Fruit fly (Drosophila melanogaster) whole organism, embryonic: Measurements from ENCODE around the gene CG31997.
A peak's percentile ranks its signal among the peaks of the same experiment; 100 is the strongest.

Experiments
- Atf-2 ChIP-seq: fragments of 200-800 bp; sonication (Bioruptor generic); optimal IDR thresholded peaks from 2 replicates; lab custom pipeline; 2016; ENCODE audit warnings: missing biosample characterization, missing genetic modification characterization
- Awh ChIP-seq: fragments of 200-800 bp; sonication (Bioruptor generic); IDR thresholded peaks from 2 replicates; pipeline ENCODE4, ENCODE4 v1.3.6; 2022; ENCODE audit warnings: missing biosample characterization, missing genetic modification characterization
- C15 ChIP-seq: fragments of 200-800 bp; sonication (Bioruptor generic); IDR thresholded peaks from 3 replicates; pipeline ENCODE4 v1.3.6; 2022; ENCODE audit warnings: missing biosample characterization, missing genetic modification characterization
- CG10209 ChIP-seq: fragments of 200-800 bp; sonication (Bioruptor generic); optimal IDR thresholded peaks from 3 replicates; lab custom pipeline; 2017; ENCODE audit warnings: missing biosample characterization, mild to moderate bottlenecking, missing genetic modification characterization, missing genetic modification reagents
- CG10366 ChIP-seq: fragments of 200-800 bp; sonication (Bioruptor generic); IDR thresholded peaks from 2 replicates; pipeline ENCODE4 v1.3.6; 2022; ENCODE audit warnings: missing biosample characterization, missing genetic modification characterization
- CG10979 ChIP-seq: fragments of 200-800 bp; sonication (Bioruptor generic); optimal IDR thresholded peaks from 2 replicates; lab custom pipeline; 2018; ENCODE audit warnings: missing biosample characterization, mild to moderate bottlenecking, missing genetic modification characterization, moderate library complexity
- CG11456 ChIP-seq: fragments of 200-800 bp; sonication (Bioruptor generic); IDR thresholded peaks from 3 replicates; pipeline ENCODE4 v1.3.6; 2022; ENCODE audit warnings: missing biosample characterization, missing genetic modification characterization
- CG12391 ChIP-seq: fragments of 200-800 bp; sonication (Bioruptor generic); optimal IDR thresholded peaks from 3 replicates; lab custom pipeline; 2018; ENCODE audit warnings: missing biosample characterization, mild to moderate bottlenecking, missing genetic modification characterization, moderate library complexity
- CG12769 ChIP-seq: fragments of 200-800 bp; sonication (Bioruptor generic); optimal IDR thresholded peaks from 2 replicates; lab custom pipeline; 2019; ENCODE audit warnings: missing biosample characterization, mild to moderate bottlenecking, missing genetic modification characterization, moderate library complexity
- CG2120 ChIP-seq: fragments of 200-800 bp; sonication (Bioruptor generic); optimal IDR thresholded peaks from 3 replicates; lab custom pipeline; 2016; ENCODE audit warnings: missing biosample characterization, missing genetic modification characterization
- CG30020 ChIP-seq: fragments of 200-800 bp; optimal IDR thresholded peaks from 2 replicates; lab custom pipeline; 2019; ENCODE audit warnings: missing biosample characterization, mild to moderate bottlenecking, missing genetic modification characterization, moderate library complexity
- CG30431 ChIP-seq: fragments of 200-800 bp; sonication (Bioruptor generic); optimal IDR thresholded peaks from 2 replicates; lab custom pipeline; 2017; ENCODE audit warnings: missing biosample characterization, missing genetic modification characterization
- CG33557 ChIP-seq: fragments of 200-800 bp; sonication (Bioruptor generic); optimal IDR thresholded peaks from 2 replicates; lab custom pipeline; 2019; ENCODE audit warnings: missing biosample characterization, mild to moderate bottlenecking, missing genetic modification characterization, moderate library complexity
- CG34376 ChIP-seq: fragments of 200-800 bp; sonication (Bioruptor generic); optimal IDR thresholded peaks from 2 replicates; lab custom pipeline; 2018; ENCODE audit warnings: missing biosample characterization, mild to moderate bottlenecking, missing genetic modification characterization
- CG34422 ChIP-seq: fragments of 200-800 bp; sonication (Bioruptor generic); IDR thresholded peaks from 3 replicates; pipeline ENCODE4 v1.3.6; 2022; ENCODE audit warnings: missing biosample characterization, missing genetic modification characterization
- CG43689 ChIP-seq: fragments of 200-800 bp; sonication (Bioruptor generic); IDR thresholded peaks from 2 replicates; pipeline ENCODE4 v1.3.6; 2022; ENCODE audit warnings: missing biosample characterization, missing genetic modification characterization
- CG6272 ChIP-seq: fragments of 200-800 bp; sonication (Bioruptor generic); IDR thresholded peaks from 2 replicates; pipeline ENCODE4 v1.3.6; 2022; ENCODE audit warnings: missing biosample characterization, missing genetic modification characterization
- CG6813 ChIP-seq: fragments of 200-800 bp; sonication (Bioruptor generic); optimal IDR thresholded peaks from 2 replicates; lab custom pipeline; 2017; ENCODE audit warnings: missing biosample characterization, missing genetic modification characterization, mild to moderate bottlenecking, moderate library complexity, missing genetic modification reagents
- CG8944 ChIP-seq: fragments of 200-800 bp; sonication (Bioruptor generic); optimal IDR thresholded peaks from 3 replicates; lab custom pipeline; 2016; ENCODE audit warnings: missing biosample characterization, missing genetic modification characterization
- CG9215 ChIP-seq: fragments of 200-800 bp; sonication (Bioruptor generic); IDR thresholded peaks from 2 replicates; pipeline ENCODE4 v1.3.6; 2022; ENCODE audit warnings: missing biosample characterization, missing genetic modification characterization
- CkIIα-i1 ChIP-seq: fragments of 200-800 bp; sonication (Bioruptor generic); IDR thresholded peaks from 2 replicates; pipeline ENCODE4 v1.3.6; 2022; ENCODE audit warnings: missing biosample characterization, missing genetic modification characterization
- Drgx ChIP-seq: fragments of 200-800 bp; sonication (Bioruptor generic); IDR thresholded peaks from 2 replicates; pipeline ENCODE4 v1.3.6; 2022; ENCODE audit warnings: missing biosample characterization, missing genetic modification characterization
- ERR ChIP-seq: fragments of 200-800 bp; sonication (Bioruptor generic); optimal IDR thresholded peaks from 2 replicates; lab custom pipeline; 2016; ENCODE audit warnings: missing biosample characterization, missing genetic modification characterization
- Eip74EF ChIP-seq, 2 experiments: fragments of 200-800 bp in 1 of 2; fragments of >200 bp in 1 of 2; sonication (Bioruptor generic) in 1 of 2; optimal IDR thresholded peaks; 2 replicates each; lab custom pipeline; 2017 to 2019; ENCODE audit warnings: missing biosample characterization in 2 of 2, missing genetic modification characterization in 2 of 2, mild to moderate bottlenecking in 1 of 2, moderate library complexity in 1 of 2
- Elba2 ChIP-seq: fragments of 200-800 bp; sonication (Bioruptor generic); optimal IDR thresholded peaks from 3 replicates; lab custom pipeline; 2016; ENCODE audit warnings: missing biosample characterization, missing genetic modification characterization
- H15 ChIP-seq: fragments of 200-800 bp; sonication (Bioruptor generic); IDR thresholded peaks from 3 replicates; pipeline ENCODE4 v1.3.6; 2022; ENCODE audit warnings: missing biosample characterization, missing genetic modification characterization
- HHEX ChIP-seq: fragments of 200-800 bp; sonication (Bioruptor generic); optimal IDR thresholded peaks from 3 replicates; lab custom pipeline; 2017; ENCODE audit warnings: missing biosample characterization, mild to moderate bottlenecking, missing genetic modification characterization, missing genetic modification reagents
- Hr51 ChIP-seq, 2 experiments: fragments of 200-800 bp; sonication (Bioruptor generic); optimal IDR thresholded peaks; 2 replicates in 1 of 2; 3 replicates in 1 of 2; lab custom pipeline; 2016 to 2018; ENCODE audit warnings: missing biosample characterization in 2 of 2, missing genetic modification characterization in 2 of 2, mild to moderate bottlenecking in 1 of 2, moderate library complexity in 1 of 2
- Mad ChIP-seq: fragments of 200-800 bp; sonication (Bioruptor generic); optimal IDR thresholded peaks from 2 replicates; lab custom pipeline; 2016; ENCODE audit warnings: missing biosample characterization, missing genetic modification characterization
- NC2α ChIP-seq: fragments of 200-800 bp; sonication (Bioruptor generic); optimal IDR thresholded peaks from 2 replicates; lab custom pipeline; 2016; ENCODE audit warnings: missing biosample characterization, missing genetic modification characterization
- PHDP ChIP-seq: fragments of 200-800 bp; sonication (Bioruptor generic); optimal IDR thresholded peaks from 3 replicates; lab custom pipeline; 2018; ENCODE audit warnings: missing biosample characterization, mild to moderate bottlenecking, missing genetic modification characterization, moderate library complexity
- al ChIP-seq: fragments of 200-800 bp; sonication (Bioruptor generic); IDR thresholded peaks from 2 replicates; pipeline ENCODE4 v1.3.6; 2022; ENCODE audit warnings: missing biosample characterization, missing genetic modification characterization
- bbx ChIP-seq: fragments of 200-800 bp; sonication (Bioruptor generic); IDR thresholded peaks from 2 replicates; pipeline ENCODE4 v1.3.6; 2022; ENCODE audit warnings: missing biosample characterization, missing genetic modification characterization; ENCODE audit not compliant: partially characterized antibody
- bowl ChIP-seq: fragments of 200-800 bp; sonication (Bioruptor generic); IDR thresholded peaks from 2 replicates; pipeline ENCODE4 v1.3.6; 2022; ENCODE audit warnings: missing biosample characterization, missing genetic modification characterization
- dimm ChIP-seq: fragments of 200-800 bp; sonication (Bioruptor generic); IDR thresholded peaks from 2 replicates; pipeline ENCODE4 v1.3.6; 2022; ENCODE audit warnings: missing biosample characterization, missing genetic modification characterization
- eve ChIP-seq, 2 experiments: fragments of >200 bp; optimal IDR thresholded peaks; 2 replicates each; lab custom pipeline; 2017; ENCODE audit warnings: missing biosample characterization in 2 of 2, missing genetic modification characterization in 2 of 2
- gce ChIP-seq: fragments of 200-800 bp; sonication (Bioruptor generic); IDR thresholded peaks from 3 replicates; pipeline ENCODE4 v1.3.6; 2022; ENCODE audit warnings: missing biosample characterization, missing genetic modification characterization
- grn ChIP-seq: fragments of 200-800 bp; sonication (Bioruptor generic); optimal IDR thresholded peaks from 3 replicates; lab custom pipeline; 2017; ENCODE audit warnings: missing biosample characterization, missing genetic modification characterization
- lbe ChIP-seq: fragments of 200-800 bp; sonication (Bioruptor generic); optimal IDR thresholded peaks from 2 replicates; lab custom pipeline; 2016; ENCODE audit warnings: missing biosample characterization, mild to moderate bottlenecking, missing genetic modification characterization
- lola ChIP-seq, 3 experiments: fragments of >200 bp in 2 of 3; fragments of 200-800 bp in 1 of 3; sonication (Bioruptor generic) in 1 of 3; optimal IDR thresholded peaks; 2 replicates each; lab custom pipeline; 2017 to 2019; ENCODE audit warnings: missing biosample characterization in 3 of 3, missing genetic modification characterization in 3 of 3, mild to moderate bottlenecking in 1 of 3, moderate library complexity in 1 of 3
- nerfin-2 ChIP-seq: fragments of 200-800 bp; sonication (Bioruptor generic); IDR thresholded peaks from 2 replicates; pipeline ENCODE4 v1.3.6; 2022; ENCODE audit warnings: missing biosample characterization, missing genetic modification characterization; ENCODE audit not compliant: partially characterized antibody
- ranshi ChIP-seq: fragments of 200-800 bp; sonication (Bioruptor generic); IDR thresholded peaks from 2 replicates; pipeline ENCODE4 v1.3.6; 2022; ENCODE audit warnings: missing biosample characterization, missing genetic modification characterization
- rib ChIP-seq: fragments of 200-800 bp; sonication (Bioruptor generic); IDR thresholded peaks from 2 replicates; pipeline ENCODE4 v1.3.6; 2022; ENCODE audit warnings: missing biosample characterization, missing genetic modification characterization
- row ChIP-seq: fragments of 200-800 bp; sonication (Bioruptor generic); IDR thresholded peaks from 3 replicates; pipeline ENCODE4 v1.3.6; 2022; ENCODE audit warnings: missing biosample characterization, missing genetic modification characterization
- ssp ChIP-seq: fragments of 200-800 bp; sonication (Bioruptor generic); IDR thresholded peaks from 2 replicates; pipeline ENCODE4 v1.3.6; 2022; ENCODE audit warnings: missing biosample characterization, missing genetic modification characterization
- tio ChIP-seq: fragments of 200-800 bp; sonication (Bioruptor generic); optimal IDR thresholded peaks from 2 replicates; lab custom pipeline; 2017; ENCODE audit warnings: missing biosample characterization, missing genetic modification characterization, inconsistent platforms
- tna ChIP-seq: fragments of 200-800 bp; sonication (Bioruptor generic); IDR thresholded peaks from 2 replicates; pipeline ENCODE4 v1.3.6; 2022; ENCODE audit warnings: missing biosample characterization, missing genetic modification characterization; ENCODE audit not compliant: partially characterized antibody
- trem ChIP-seq: fragments of 200-800 bp; optimal IDR thresholded peaks from 3 replicates; lab custom pipeline; 2019; ENCODE audit warnings: missing biosample characterization, mild to moderate bottlenecking, missing genetic modification characterization, moderate library complexity
- trh ChIP-seq: fragments of 200-800 bp; sonication (Bioruptor generic); optimal IDR thresholded peaks from 2 replicates; lab custom pipeline; 2016; ENCODE audit warnings: missing biosample characterization, missing genetic modification characterization
- zen ChIP-seq: fragments of 200-800 bp; sonication (Bioruptor generic); optimal IDR thresholded peaks from 3 replicates; lab custom pipeline; 2018; ENCODE audit warnings: missing biosample characterization, mild to moderate bottlenecking, missing genetic modification characterization, moderate library complexity

CG31997 gene

dm6 chr4:179062-179919 is 23.4 kb upstream of the CG31997 start, which contains the start of gene Arl4:
TSS of gene Arl4 (minus strand) at chr4:179389.
- TF ChIP-seq ranshi (GFP tag; lab: Robert Waterston, UW) = no peak
- TF ChIP-seq bowl (GFP tag; lab: Robert Waterston, UW) = no peak
- no peak for TF ChIP-seq gce
- no peak for TF ChIP-seq NC2α (GFP tag; lab: Kevin White, UChicago)
- TF ChIP-seq CG12391 (tag; lab: Kevin White, UChicago) = no peak
- TF ChIP-seq CG43689 (GFP tag; lab: Robert Waterston, UW) = no peak
- no peak for TF ChIP-seq Elba2
- TF ChIP-seq rib (GFP tag; lab: Robert Waterston, UW) = no peak
- no peak for TF ChIP-seq trem (tag; lab: Kevin White, UChicago)
- TF ChIP-seq ERR (GFP tag; lab: Kevin White, UChicago) = no peak
- TF ChIP-seq tio (GFP tag; lab: Kevin White, UChicago) = no peak
- TF ChIP-seq CG34376 = no peak
- TF ChIP-seq zen (tag; lab: Kevin White, UChicago) = peak; percentile 48
- TF ChIP-seq grn (GFP tag; lab: Kevin White, UChicago) = no peak
- no peak for TF ChIP-seq CG30431 (GFP tag; lab: Kevin White, UChicago)
- no peak for TF ChIP-seq Hr51 (GFP tag; optimal IDR thresholded peaks at IDR 0.05; lab: Kevin White, UChicago)
- no peak for TF ChIP-seq CG6813
- TF ChIP-seq CG6272 = no peak
- TF ChIP-seq CG30020 (tag; lab: Kevin White, UChicago) = peak; percentile 97
- no peak for TF ChIP-seq bbx (GFP tag; lab: Robert Waterston, UW)
- no peak for TF ChIP-seq CG9215
- peak in 1 of 3 experiments; percentile 89 for TF ChIP-seq lola (GFP tag; optimal IDR thresholded peaks at IDR 0.05; lab: Kevin White, UChicago)
- TF ChIP-seq CG11456 (GFP tag; lab: Robert Waterston, UW) = no peak
- TF ChIP-seq tna (GFP tag; lab: Robert Waterston, UW) = no peak
- no peak for TF ChIP-seq HHEX (GFP tag; lab: Kevin White, UChicago)
- peak; percentile 26 for TF ChIP-seq CG2120 (GFP tag; lab: Kevin White, UChicago)
- no peak for TF ChIP-seq CG10209 (GFP tag; lab: Kevin White, UChicago)
- TF ChIP-seq C15 (GFP tag; lab: Robert Waterston, UW) = no peak
- TF ChIP-seq CG34422 = no peak
- no peak for TF ChIP-seq CkIIα-i1
- TF ChIP-seq H15 (GFP tag; lab: Robert Waterston, UW) = no peak
- TF ChIP-seq nerfin-2 = no peak
- no peak for TF ChIP-seq CG8944 (GFP tag; lab: Kevin White, UChicago)
- no peak for TF ChIP-seq CG10979
- TF ChIP-seq lbe (GFP tag; lab: Kevin White, UChicago) = no peak
- TF ChIP-seq row (GFP tag; lab: Robert Waterston, UW) = peak; percentile 86
- TF ChIP-seq Drgx (GFP tag; lab: Robert Waterston, UW) = no peak
- TF ChIP-seq Eip74EF (GFP tag; optimal IDR thresholded peaks at IDR 0.05; lab: Kevin White, UChicago) = no peak
- TF ChIP-seq Atf-2 (GFP tag; lab: Kevin White, UChicago) = no peak
- no peak for TF ChIP-seq CG33557 (GFP tag; lab: Kevin White, UChicago)
- peak; percentile 33 for TF ChIP-seq CG12769 (tag; lab: Kevin White, UChicago)
- no peak for TF ChIP-seq dimm (GFP tag; lab: Robert Waterston, UW)
- TF ChIP-seq al (GFP tag; lab: Robert Waterston, UW) = no peak
- no peak for TF ChIP-seq PHDP (tag; lab: Kevin White, UChicago)
- TF ChIP-seq trh (GFP tag; lab: Kevin White, UChicago) = no peak
- peak; percentile 99 for TF ChIP-seq ssp (GFP tag; lab: Robert Waterston, UW)
- TF ChIP-seq eve (GFP tag; optimal IDR thresholded peaks at IDR 0.05; lab: Kevin White, UChicago) = no peak
- no peak for TF ChIP-seq CG10366
- no peak for TF ChIP-seq Mad (GFP tag; lab: Kevin White, UChicago)
- TF ChIP-seq Awh (GFP tag; lab: Robert Waterston, UW) = no peak
